Fruit fly (Drosophila melanogaster) whole organism, embryonic: ENCODE measurements around the gene Prosalpha6.

Experiments
- B-H1 ChIP-seq: fragments of 200-800 bp; sonication (Bioruptor generic); IDR thresholded peaks from 3 replicates; pipeline ENCODE4 v1.3.6; 2022; ENCODE audit warnings: missing biosample characterization, missing genetic modification characterization
- CG11085 ChIP-seq: fragments of 200-800 bp; sonication (Bioruptor generic); IDR thresholded peaks from 2 replicates; pipeline ENCODE4 v1.3.6; 2022; ENCODE audit warnings: missing biosample characterization, missing genetic modification characterization
- CG11696 ChIP-seq: fragments of 200-800 bp; sonication (Bioruptor generic); IDR thresholded peaks from 2 replicates; pipeline ENCODE4 v1.3.6; 2022; ENCODE audit warnings: missing biosample characterization, missing genetic modification characterization
- CG11723 ChIP-seq: fragments of 200-800 bp; sonication (Bioruptor generic); optimal IDR thresholded peaks from 2 replicates; lab custom pipeline; 2017; ENCODE audit warnings: missing biosample characterization, mild to moderate bottlenecking, missing genetic modification characterization
- CG13287 ChIP-seq: fragments of 200-800 bp; sonication (Bioruptor generic); IDR thresholded peaks from 2 replicates; pipeline ENCODE4 v1.3.6; 2022; ENCODE audit warnings: missing biosample characterization, missing genetic modification characterization; ENCODE audit not compliant: partially characterized antibody
- CG14014 ChIP-seq: fragments of 200-800 bp; sonication (Bioruptor generic); IDR thresholded peaks from 2 replicates; pipeline ENCODE4 v1.3.6; 2022; ENCODE audit warnings: missing biosample characterization, missing genetic modification characterization
- CG16813 ChIP-seq: fragments of 200-800 bp; sonication (Bioruptor generic); IDR thresholded peaks from 3 replicates; pipeline ENCODE4 v1.3.6; 2022; ENCODE audit warnings: missing biosample characterization, missing genetic modification characterization; ENCODE audit not compliant: partially characterized antibody
- CG16863 ChIP-seq: fragments of 200-800 bp; sonication (Bioruptor generic); optimal IDR thresholded peaks from 3 replicates; lab custom pipeline; 2016; ENCODE audit warnings: missing biosample characterization, missing genetic modification characterization
- CG2678 ChIP-seq: fragments of 200-800 bp; sonication (Bioruptor generic); optimal IDR thresholded peaks from 3 replicates; lab custom pipeline; 2019; ENCODE audit warnings: missing biosample characterization, mild to moderate bottlenecking, missing genetic modification characterization, moderate library complexity
- CG30431 ChIP-seq: fragments of 200-800 bp; sonication (Bioruptor generic); optimal IDR thresholded peaks from 2 replicates; lab custom pipeline; 2017; ENCODE audit warnings: missing biosample characterization, missing genetic modification characterization
- CG31365 ChIP-seq: fragments of 200-800 bp; sonication (Bioruptor generic); optimal IDR thresholded peaks from 2 replicates; lab custom pipeline; 2018; ENCODE audit warnings: missing biosample characterization, mild to moderate bottlenecking, missing genetic modification characterization
- CG34422 ChIP-seq: fragments of 200-800 bp; sonication (Bioruptor generic); IDR thresholded peaks from 3 replicates; pipeline ENCODE4 v1.3.6; 2022; ENCODE audit warnings: missing biosample characterization, missing genetic modification characterization
- CG4617 ChIP-seq: fragments of 200-800 bp; sonication (Bioruptor generic); optimal IDR thresholded peaks from 3 replicates; lab custom pipeline; 2016; ENCODE audit warnings: missing biosample characterization, missing genetic modification characterization, borderline replicate concordance
- CG7987 ChIP-seq: fragments of 200-800 bp; sonication (Bioruptor generic); optimal IDR thresholded peaks from 2 replicates; lab custom pipeline; 2018; ENCODE audit warnings: missing biosample characterization, mild to moderate bottlenecking, missing genetic modification characterization, moderate library complexity
- CG8924 ChIP-seq: fragments of 200-800 bp; optimal IDR thresholded peaks from 3 replicates; lab custom pipeline; 2019; ENCODE audit warnings: missing biosample characterization, mild to moderate bottlenecking, missing genetic modification characterization, moderate library complexity
- CG9609 ChIP-seq: fragments of 200-800 bp; sonication (Bioruptor generic); optimal IDR thresholded peaks from 3 replicates; lab custom pipeline; 2016; ENCODE audit warnings: missing biosample characterization, missing genetic modification characterization
- CoRest ChIP-seq: fragments of 200-800 bp; sonication (Bioruptor generic); optimal IDR thresholded peaks from 3 replicates; lab custom pipeline; 2018; ENCODE audit warnings: missing biosample characterization, mild to moderate bottlenecking, missing genetic modification characterization, moderate library complexity
- D19A ChIP-seq: fragments of 200-800 bp; optimal IDR thresholded peaks from 3 replicates; lab custom pipeline; 2019; ENCODE audit warnings: missing biosample characterization, mild to moderate bottlenecking, missing genetic modification characterization, moderate library complexity
- Dek ChIP-seq: fragments of 200-800 bp; sonication (Bioruptor generic); optimal IDR thresholded peaks from 3 replicates; lab custom pipeline; 2019; ENCODE audit warnings: missing biosample characterization, mild to moderate bottlenecking, missing genetic modification characterization, moderate library complexity
- Doc3 ChIP-seq: fragments of 200-800 bp; sonication (Bioruptor generic); IDR thresholded peaks from 3 replicates; pipeline ENCODE4 v1.3.6; 2022; ENCODE audit warnings: missing biosample characterization, missing genetic modification characterization; ENCODE audit not compliant: partially characterized antibody
- HLHmδ ChIP-seq: fragments of 200-800 bp; sonication (Bioruptor generic); optimal IDR thresholded peaks from 2 replicates; lab custom pipeline; 2018; ENCODE audit warnings: missing biosample characterization, mild to moderate bottlenecking, missing genetic modification characterization, moderate library complexity
- HmgZ ChIP-seq: fragments of 200-800 bp; sonication (Bioruptor generic); optimal IDR thresholded peaks from 2 replicates; lab custom pipeline; 2018; ENCODE audit warnings: missing biosample characterization, mild to moderate bottlenecking, missing genetic modification characterization
- Lhr ChIP-seq: fragments of 200-800 bp; sonication (Bioruptor generic); optimal IDR thresholded peaks from 3 replicates; lab custom pipeline; 2017; ENCODE audit warnings: mild to moderate bottlenecking, missing biosample characterization, missing genetic modification reagents, missing genetic modification characterization
- Max ChIP-seq: fragments of 200-800 bp; sonication (Bioruptor generic); optimal IDR thresholded peaks from 2 replicates; lab custom pipeline; 2016; ENCODE audit warnings: missing biosample characterization, mild to moderate bottlenecking, missing genetic modification characterization
- NC2β ChIP-seq: fragments of 200-800 bp; sonication (Bioruptor generic); optimal IDR thresholded peaks from 2 replicates; lab custom pipeline; 2016; ENCODE audit warnings: missing biosample characterization, missing genetic modification characterization
- Neu2 ChIP-seq: fragments of 200-800 bp; sonication (Bioruptor generic); optimal IDR thresholded peaks from 3 replicates; lab custom pipeline; 2016; ENCODE audit warnings: missing biosample characterization, missing genetic modification characterization, borderline replicate concordance
- Nf-YB ChIP-seq: fragments of 200-800 bp; sonication (Bioruptor generic); optimal IDR thresholded peaks from 3 replicates; lab custom pipeline; 2019; ENCODE audit warnings: missing biosample characterization, mild to moderate bottlenecking, missing genetic modification characterization, moderate library complexity
- Rfx ChIP-seq: fragments of 200-800 bp; sonication (Bioruptor generic); IDR thresholded peaks from 2 replicates; pipeline ENCODE4 v1.3.6; 2022; ENCODE audit warnings: missing biosample characterization, missing genetic modification characterization
- Sox102F ChIP-seq: fragments of 200-800 bp; sonication (Bioruptor generic); optimal IDR thresholded peaks from 2 replicates; lab custom pipeline; 2018; ENCODE audit warnings: missing biosample characterization, mild to moderate bottlenecking, missing genetic modification characterization, moderate library complexity
- Xrp1 ChIP-seq: fragments of 200-800 bp; sonication (Bioruptor generic); IDR thresholded peaks from 2 replicates; pipeline ENCODE4 v1.3.6; 2022; ENCODE audit warnings: missing biosample characterization, missing genetic modification characterization
- YL-1 ChIP-seq: fragments of 200-800 bp; sonication (Bioruptor generic); optimal IDR thresholded peaks from 3 replicates; lab custom pipeline; 2017; ENCODE audit warnings: missing biosample characterization, mild to moderate bottlenecking, missing genetic modification characterization
- ab ChIP-seq: fragments of 200-800 bp; sonication (Bioruptor generic); optimal IDR thresholded peaks from 2 replicates; lab custom pipeline; 2016; ENCODE audit warnings: missing biosample characterization, missing genetic modification characterization
- chm ChIP-seq: fragments of 200-800 bp; sonication (Bioruptor generic); IDR thresholded peaks from 2 replicates; pipeline ENCODE4 v1.3.6; 2022; ENCODE audit warnings: missing biosample characterization, missing genetic modification characterization
- fd102C ChIP-seq: fragments of 200-800 bp; sonication (Bioruptor generic); optimal IDR thresholded peaks from 2 replicates; lab custom pipeline; 2018; ENCODE audit warnings: missing biosample characterization, mild to moderate bottlenecking, missing genetic modification characterization, moderate library complexity
- insv ChIP-seq, 2 experiments: fragments of 200-800 bp; sonication (Bioruptor generic); optimal IDR thresholded peaks; 3 replicates each; lab custom pipeline; 2016 to 2018; ENCODE audit warnings: missing biosample characterization in 2 of 2, missing genetic modification characterization in 2 of 2
- lbe ChIP-seq: fragments of 200-800 bp; sonication (Bioruptor generic); optimal IDR thresholded peaks from 2 replicates; lab custom pipeline; 2016; ENCODE audit warnings: missing biosample characterization, mild to moderate bottlenecking, missing genetic modification characterization
- lola ChIP-seq, 3 experiments: fragments of >200 bp in 2 of 3; fragments of 200-800 bp in 1 of 3; sonication (Bioruptor generic) in 1 of 3; optimal IDR thresholded peaks; 2 replicates each; lab custom pipeline; 2017 to 2019; ENCODE audit warnings: missing biosample characterization in 3 of 3, missing genetic modification characterization in 3 of 3, mild to moderate bottlenecking in 1 of 3, moderate library complexity in 1 of 3
- mam ChIP-seq: fragments of 200-800 bp; sonication (Bioruptor generic); optimal IDR thresholded peaks from 3 replicates; lab custom pipeline; 2016; ENCODE audit warnings: missing biosample characterization, missing genetic modification characterization
- mld ChIP-seq: fragments of 200-800 bp; sonication (Bioruptor generic); IDR thresholded peaks from 3 replicates; pipeline ENCODE4 v1.3.6; 2022; ENCODE audit warnings: missing biosample characterization, missing genetic modification characterization; ENCODE audit not compliant: partially characterized antibody
- nom ChIP-seq: fragments of 200-800 bp; sonication (Bioruptor generic); optimal IDR thresholded peaks from 2 replicates; lab custom pipeline; 2017; ENCODE audit warnings: missing biosample characterization, missing genetic modification characterization, mild to moderate bottlenecking, moderate library complexity, missing genetic modification reagents
- pita ChIP-seq: fragments of 200-800 bp; sonication (Bioruptor generic); optimal IDR thresholded peaks from 2 replicates; lab custom pipeline; 2017; ENCODE audit warnings: missing biosample characterization, mild to moderate bottlenecking, missing genetic modification characterization
- row ChIP-seq: fragments of 200-800 bp; sonication (Bioruptor generic); IDR thresholded peaks from 3 replicates; pipeline ENCODE4 v1.3.6; 2022; ENCODE audit warnings: missing biosample characterization, missing genetic modification characterization
- sc ChIP-seq, 3 experiments: fragments of >200 bp in 2 of 3; fragments of 200-800 bp in 1 of 3; sonication (Bioruptor generic) in 1 of 3; optimal IDR thresholded peaks; 2 replicates in 2 of 3; 3 replicates in 1 of 3; lab custom pipeline; 2017; ENCODE audit warnings: mild to moderate bottlenecking in 1 of 3, missing biosample characterization in 1 of 3, missing genetic modification characterization in 1 of 3, missing genetic modification reagents in 1 of 3
- sisA ChIP-seq: fragments of 200-800 bp; sonication (Bioruptor generic); IDR thresholded peaks from 2 replicates; pipeline ENCODE4 v1.3.6; 2022; ENCODE audit warnings: missing biosample characterization, missing genetic modification characterization
- slbo ChIP-seq: fragments of 200-800 bp; sonication (Bioruptor generic); IDR thresholded peaks from 2 replicates; pipeline ENCODE4 v1.3.6; 2022; ENCODE audit warnings: missing biosample characterization, missing genetic modification characterization
- slp2 ChIP-seq: fragments of 200-800 bp; sonication (Bioruptor generic); optimal IDR thresholded peaks from 2 replicates; lab custom pipeline; 2016; ENCODE audit warnings: missing biosample characterization, missing genetic modification characterization
- sr ChIP-seq: fragments of 200-800 bp; sonication (Bioruptor generic); IDR thresholded peaks from 3 replicates; pipeline ENCODE4 v1.3.6; 2022; ENCODE audit warnings: missing biosample characterization, missing genetic modification characterization
- yki ChIP-seq: fragments of >200 bp; optimal IDR thresholded peaks from 3 replicates; lab custom pipeline; 2018
- z ChIP-seq: fragments of 200-800 bp; sonication (Bioruptor generic); IDR thresholded peaks from 3 replicates; pipeline ENCODE4 v1.3.6; 2022; ENCODE audit warnings: missing biosample characterization, missing genetic modification characterization

The Prosalpha6 gene

dm6 chr2L:10200847-10201246, 20.3 kb upstream of the Prosalpha6 start, which contains the start of the genes Ripalpha and RpL7 (continued):
- TF ChIP-seq D19A (tag; lab: Kevin White, UChicago) (peak; percentile 51), fd102C (GFP tag; lab: Kevin White, UChicago) (peak; percentile 97), CoRest (tag; lab: Kevin White, UChicago) (peak; percentile 92), mld (GFP tag; lab: Robert Waterston, UW) (peak; percentile 74; the same call in 2 of the 3 replicates), Doc3 (GFP tag; lab: Robert Waterston, UW) (peak; percentile 66; the same call in 2 of the 3 replicates), CG16863 (GFP tag; lab: Kevin White, UChicago) (peak; percentile 96), Nf-YB (GFP tag; lab: Kevin White, UChicago) (peak; percentile 84), Sox102F (peak; percentile 87), CG11085 (GFP tag; lab: Robert Waterston, UW) (peak; percentile 98), HmgZ (tag; lab: Kevin White, UChicago) (peak; percentile 98), Max (GFP tag; lab: Kevin White, UChicago) (peak; percentile 99), Lhr (GFP tag; lab: Kevin White, UChicago) (peak; percentile 98), slp2 (peak; percentile 98), CG13287 (GFP tag; lab: Robert Waterston, UW) (peak; percentile 93), CG11696 (GFP tag; lab: Robert Waterston, UW) (peak; percentile 83), yki (lab: Kevin White, UChicago) (no peak), ab (GFP tag; lab: Kevin White, UChicago) (peak; percentile 92), nom (peak; percentile 96), HLHmδ (peak; percentile 100), sisA (GFP tag; lab: Robert Waterston, UW) (peak; percentile 88), CG2678 (peak; percentile 90), CG16813 (GFP tag; lab: Robert Waterston, UW) (peak; percentile 94), lola (GFP tag; optimal IDR thresholded peaks at IDR 0.05; lab: Kevin White, UChicago) (peak in 1 of 3 experiments; percentile 78), sr (GFP tag; lab: Robert Waterston, UW) (peak; percentile 98), mam (peak; percentile 94), Xrp1 (GFP tag; lab: Robert Waterston, UW) (peak; percentile 81), slbo (peak; percentile 96), Dek (peak; percentile 95), lbe (GFP tag; lab: Kevin White, UChicago) (peak; percentile 91), CG7987 (peak; percentile 100), YL-1 (GFP tag; lab: Kevin White, UChicago) (peak; percentile 100), CG8924 (peak; percentile 89), Neu2 (GFP tag; lab: Kevin White, UChicago) (peak; percentile 84), CG9609 (GFP tag; lab: Kevin White, UChicago) (peak; percentile 98), insv (GFP tag; optimal IDR thresholded peaks at IDR 0.05; lab: Kevin White, UChicago) (peak in 1 of 2 experiments; percentile 87), row (GFP tag; lab: Robert Waterston, UW) (peak; percentile 83), CG4617 (GFP tag; lab: Kevin White, UChicago) (peak; percentile 99), sc (optimal IDR thresholded peaks at IDR 0.05; lab: Kevin White, UChicago) (no peak), sc (GFP tag; optimal IDR thresholded peaks at IDR 0.05; lab: Kevin White, UChicago) (peak; percentile 96), z (peak; percentile 75; the same call in 2 of the 3 replicates), B-H1 (peak; percentile 89), Rfx (GFP tag; lab: Robert Waterston, UW) (peak; percentile 99), NC2β (GFP tag; lab: Kevin White, UChicago) (peak; percentile 100), CG14014 (GFP tag; lab: Robert Waterston, UW) (peak; percentile 96), CG34422 (GFP tag; lab: Robert Waterston, UW) (peak; percentile 98), pita (no peak), CG31365 (tag; lab: Kevin White, UChicago) (peak; percentile 89), chm (GFP tag; lab: Robert Waterston, UW) (peak; percentile 99), CG11723 (GFP tag; lab: Kevin White, UChicago) (peak; percentile 98), CG30431 (GFP tag; lab: Kevin White, UChicago) (peak; percentile 97)
